Worm (Caenorhabditis elegans) whole organism, L1 larva: ENCODE results near the gene F47G9.4.
A peak's percentile ranks its signal among the peaks of the same experiment; 100 is the strongest.

ENCODE experiments used
- C04F5.9 ChIP-seq: sonication (generic microtip); optimal IDR thresholded peaks from 2 replicates; lab custom pipeline; 2016; ENCODE audit warnings: missing genetic modification characterization, missing compliant biosample characterization
- aly-2 ChIP-seq: fragments of 150-350 bp; optimal IDR thresholded peaks from 2 replicates; lab custom pipeline; 2014; ENCODE audit warnings: missing biosample characterization, missing genetic modification characterization
- blmp-1 ChIP-seq: fragments of 150-350 bp; optimal IDR thresholded peaks from 2 replicates; lab custom pipeline; 2014; ENCODE audit warnings: missing biosample characterization, missing genetic modification characterization
- ceh-8 ChIP-seq: fragments of 200-800 bp; sonication (Bioruptor generic); optimal IDR thresholded peaks from 2 replicates; lab custom pipeline; 2018; ENCODE audit warnings: mild to moderate bottlenecking, missing genetic modification characterization, moderate library complexity, missing compliant biosample characterization
- ceh-82 ChIP-seq, 3 experiments: fragments of 150-350 bp in 1 of 3; sonication (generic microtip) in 2 of 3; optimal IDR thresholded peaks; 2 replicates each; lab custom pipeline; 2014 to 2017; ENCODE audit warnings: missing biosample characterization in 3 of 3, missing genetic modification characterization in 3 of 3
- ceh-88 ChIP-seq: fragments of 200-800 bp; sonication (Bioruptor generic); IDR thresholded peaks from 2 replicates; pipeline ENCODE4 v1.3.6; 2022; ENCODE audit warnings: missing genetic modification characterization, missing compliant biosample characterization
- efl-1 ChIP-seq, 4 experiments: fragments of 150-350 bp; optimal IDR thresholded peaks in 3 of 4; peaks in 1 of 4; 1 replicate in 1 of 4; 2 replicates in 3 of 4; lab custom pipeline; 2014; ENCODE audit warnings: missing biosample characterization in 2 of 4, missing genetic modification characterization in 2 of 4, missing genetic modification reagents in 2 of 4
- egl-13 ChIP-seq: sonication (generic microtip); optimal IDR thresholded peaks from 2 replicates; lab custom pipeline; 2016; ENCODE audit warnings: missing genotype, missing genetic modification reagents, missing genetic modification characterization, missing compliant biosample characterization
- elt-3 ChIP-seq, 6 experiments: fragments of 150-350 bp in 1 of 6; sonication (generic microtip); optimal IDR thresholded peaks; 2 replicates each; lab custom pipeline; 2017 to 2018; ENCODE audit warnings: missing biosample characterization in 6 of 6, missing genetic modification characterization in 6 of 6, inconsistent platforms in 1 of 6
- fkh-8 ChIP-seq: sonication (generic microtip); optimal IDR thresholded peaks from 2 replicates; lab custom pipeline; 2016; ENCODE audit warnings: mild to moderate bottlenecking, missing genetic modification characterization, missing compliant biosample characterization
- fos-1 ChIP-seq: fragments of 150-350 bp; optimal IDR thresholded peaks from 2 replicates; lab custom pipeline; 2014; ENCODE audit warnings: missing biosample characterization, missing genetic modification characterization
- hpl-2 ChIP-seq: fragments of 150-350 bp; optimal IDR thresholded peaks from 2 replicates; lab custom pipeline; 2014; ENCODE audit warnings: missing biosample characterization, missing genetic modification reagents, missing genetic modification characterization
- jun-1 ChIP-seq: fragments of 150-350 bp; optimal IDR thresholded peaks from 2 replicates; lab custom pipeline; 2014; ENCODE audit warnings: missing biosample characterization, missing genetic modification reagents, missing genetic modification characterization
- lin-14 ChIP-seq: fragments of 200-800 bp; sonication (Bioruptor generic); optimal IDR thresholded peaks from 2 replicates; lab custom pipeline; 2018; ENCODE audit warnings: mild to moderate bottlenecking, missing genetic modification characterization, moderate library complexity, missing compliant biosample characterization
- lin-39 ChIP-seq: fragments of 150-350 bp; optimal IDR thresholded peaks from 2 replicates; lab custom pipeline; 2014; ENCODE audit warnings: missing biosample characterization, missing genetic modification reagents, missing genetic modification characterization
- mab-9 ChIP-seq: fragments of 200-800 bp; sonication (Bioruptor generic); IDR thresholded peaks from 2 replicates; pipeline ENCODE4 v1.3.6; 2022; ENCODE audit warnings: missing genetic modification reagents, missing genetic modification characterization, missing compliant biosample characterization
- nhr-76 ChIP-seq: sonication (generic microtip); optimal IDR thresholded peaks from 2 replicates; lab custom pipeline; 2017; ENCODE audit warnings: missing biosample characterization, missing genetic modification characterization
- nhr-84 ChIP-seq: sonication (generic microtip); optimal IDR thresholded peaks from 2 replicates; lab custom pipeline; 2017; ENCODE audit warnings: missing biosample characterization, missing genetic modification characterization
- nhr-85 ChIP-seq: sonication (generic microtip); peaks from one replicate; lab custom pipeline; 2016; ENCODE audit warnings: missing genetic modification characterization, inconsistent platforms, missing compliant biosample characterization
- nhr-90 ChIP-seq: sonication (generic microtip); optimal IDR thresholded peaks from 2 replicates; lab custom pipeline; 2016; ENCODE audit warnings: mild to moderate bottlenecking, missing genetic modification characterization, missing compliant biosample characterization; ENCODE audit not compliant: poor library complexity
- skn-1 ChIP-seq: fragments of 150-350 bp; optimal IDR thresholded peaks from 2 replicates; lab custom pipeline; 2014; ENCODE audit warnings: missing biosample characterization, missing genetic modification characterization
- snpc-4 ChIP-seq: fragments of 150-350 bp; optimal IDR thresholded peaks from 2 replicates; lab custom pipeline; 2014; ENCODE audit warnings: missing biosample characterization, missing genetic modification characterization
- sox-4 ChIP-seq: sonication (generic microtip); optimal IDR thresholded peaks from 2 replicates; lab custom pipeline; 2016; ENCODE audit warnings: missing genetic modification characterization, missing compliant biosample characterization
- unc-130 ChIP-seq: fragments of 150-350 bp; optimal IDR thresholded peaks from 2 replicates; lab custom pipeline; 2017; ENCODE audit warnings: missing biosample characterization, missing genetic modification characterization, inconsistent platforms
- unc-30 ChIP-seq: sonication (generic microtip); optimal IDR thresholded peaks from 2 replicates; lab custom pipeline; 2017; ENCODE audit warnings: missing biosample characterization, missing genetic modification characterization
- unc-62 ChIP-seq: fragments of 150-350 bp; optimal IDR thresholded peaks from 2 replicates; lab custom pipeline; 2014; ENCODE audit warnings: missing biosample characterization, missing genetic modification reagents, missing genetic modification characterization
- unc-86 ChIP-seq: sonication (generic microtip); optimal IDR thresholded peaks from 2 replicates; lab custom pipeline; 2016; ENCODE audit warnings: missing genetic modification characterization, missing compliant biosample characterization
- xbp-1 ChIP-seq: sonication (generic microtip); optimal IDR thresholded peaks from 2 replicates; lab custom pipeline; 2016; ENCODE audit warnings: missing genetic modification characterization, missing compliant biosample characterization
- ztf-4 ChIP-seq: fragments of 150-350 bp; optimal IDR thresholded peaks from 2 replicates; lab custom pipeline; 2014; ENCODE audit warnings: missing biosample characterization, missing genetic modification characterization

F47G9.4 gene

ce11 chrV:11304879-11305278 lies 16.7 kb downstream of the F47G9.4 start, which contains the start of gene srh-45:
Gene srh-45 (minus strand): TSS chrV:11304979.
- TF ChIP-seq unc-86 (tag; lab: Kevin White, UChicago) (no peak), nhr-76 (tag; lab: Kevin White, UChicago) (no peak)

DNA sequence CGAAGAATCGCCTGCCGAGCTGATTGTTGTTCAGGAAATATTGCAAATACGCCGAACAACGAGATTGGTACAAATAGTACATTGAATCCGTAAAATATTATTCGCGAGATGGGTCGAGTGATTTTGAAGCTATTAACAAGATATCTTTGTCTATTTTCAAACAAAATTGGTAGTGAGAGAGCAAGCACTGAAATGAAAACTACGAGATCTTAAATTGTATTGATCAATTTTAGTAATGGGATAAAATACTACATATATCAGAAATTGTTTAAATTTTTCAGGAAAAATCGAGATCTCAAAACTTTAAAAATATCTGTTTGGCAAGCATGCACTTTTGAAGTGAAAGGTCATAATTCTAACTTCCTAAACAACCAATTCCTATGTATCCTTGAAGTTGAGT lies 17.4 kb downstream of the F47G9.4 start:
- TF ChIP-seq snpc-4 (tag; lab: Kevin White, UChicago): no peak
- no peak for TF ChIP-seq C04F5.9
- no peak for TF ChIP-seq ztf-4 (tag; lab: Kevin White, UChicago)
- no peak for TF ChIP-seq egl-13 (tag; lab: Kevin White, UChicago)
- no peak for TF ChIP-seq jun-1
- no peak for TF ChIP-seq ceh-88
- no peak for TF ChIP-seq unc-130 (tag; lab: Kevin White, UChicago)
- no peak for TF ChIP-seq lin-39
- TF ChIP-seq hpl-2 (GFP tag; lab: Kevin White, UChicago): no peak
- no peak for TF ChIP-seq lin-14 (GFP tag; lab: Kevin White, UChicago)
- no peak for TF ChIP-seq xbp-1 (tag; lab: Kevin White, UChicago)
- TF ChIP-seq fkh-8 (tag; lab: Kevin White, UChicago): no peak
- TF ChIP-seq skn-1: no peak
- no peak for TF ChIP-seq unc-30 (tag; lab: Kevin White, UChicago)
- TF ChIP-seq nhr-84 (tag; lab: Kevin White, UChicago): no peak

ce11 chrV:11302698-11303097 lies 18.9 kb downstream of the F47G9.4 start, which contains the start of gene srh-46:
Gene srh-46 (minus strand): TSS chrV:11302886.
- TF ChIP-seq ceh-8 (GFP tag; lab: Kevin White, UChicago): no peak
- peak; percentile 89 for TF ChIP-seq blmp-1 (tag; lab: Kevin White, UChicago)

- TF ChIP-seq aly-2 (tag; lab: Kevin White, UChicago): no peak
- TF ChIP-seq nhr-90 (tag; lab: Kevin White, UChicago): no peak
- no peak for TF ChIP-seq ceh-82 (tag; optimal IDR thresholded peaks at IDR 0.05; lab: Kevin White, UChicago)
- TF ChIP-seq elt-3 (tag; optimal IDR thresholded peaks at IDR 0.05; lab: Kevin White, UChicago): no peak
- TF ChIP-seq mab-9: no peak
Measured at ce11 chrV:11300539-11300938, 21.1 kb downstream of the F47G9.4 start, which contains the start of gene srh-47. Gene srh-47 (minus strand): TSS chrV:11300639.

- TF ChIP-seq unc-62 (GFP tag; lab: Kevin White, UChicago): no peak
- peak; percentile 54 for TF ChIP-seq jun-1
- TF ChIP-seq efl-1 (optimal IDR thresholded peaks at IDR 0.05; lab: Kevin White, UChicago): no peak
- no peak for TF ChIP-seq efl-1 (GFP tag; optimal IDR thresholded peaks at IDR 0.05 in 1 of 2; lab: Kevin White, UChicago)
Measured at ce11 chrV:11299406-11299805, 22.2 kb downstream of the F47G9.4 start.

- TF ChIP-seq efl-1 (optimal IDR thresholded peaks at IDR 0.05; lab: Kevin White, UChicago) (no peak), efl-1 (GFP tag; optimal IDR thresholded peaks at IDR 0.05 in 1 of 2; lab: Kevin White, UChicago) (peak in 1 of 2 experiments; percentile 7), nhr-85 (tag; lab: Kevin White, UChicago) (no peak)
- TF ChIP-seq, all 84 proteins: peak for 1
Measured at ce11 chrV:11298632-11299031, 23.0 kb downstream of the F47G9.4 start, which contains the start of gene T03F7.5. Gene T03F7.5 (minus strand): TSS chrV:11298732.

ce11 chrV:11294393-11294792 lies 27.2 kb downstream of the F47G9.4 start, which contains the start of gene T03F7.6:
Gene T03F7.6 (plus strand): TSS chrV:11294693.
- TF ChIP-seq hpl-2 (GFP tag; lab: Kevin White, UChicago) (no peak), jun-1 (no peak), sox-4 (tag; lab: Kevin White, UChicago) (no peak), egl-13 (tag; lab: Kevin White, UChicago) (no peak), fos-1 (tag; lab: Kevin White, UChicago) (no peak)
